Fruit fly (Drosophila melanogaster): Measurements from ENCODE around the gene CG15695.

CG15695 gene

dm6 chr3R:20816008-20816407 is 25.9 kb upstream of the CG15695 start, which contains the start of gene Fancd2 (continued):
- TF ChIP-seq Dll (GFP tag; IDR thresholded peaks at IDR 0.05; ENCODE audit: partially characterized antibody) (peak; percentile 73), Ets97D (GFP tag; optimal IDR thresholded peaks at IDR 0.05) (peak; percentile 53), emc (GFP tag; optimal IDR thresholded peaks at IDR 0.05) (no peak), bsh (GFP tag; optimal IDR thresholded peaks at IDR 0.05) (no peak), ems (GFP tag; optimal IDR thresholded peaks at IDR 0.05) (no peak), eyg (GFP tag; optimal IDR thresholded peaks at IDR 0.05) (no peak), aop (GFP tag; IDR thresholded peaks at IDR 0.05) (no peak), Dref (GFP tag; IDR thresholded peaks at IDR 0.05) (peak; percentile 80), CG2712 (tag; optimal IDR thresholded peaks at IDR 0.05) (no peak), salm (tag; optimal IDR thresholded peaks at IDR 0.05) (no peak), sens (GFP tag) (peak; percentile 1), Asciz (GFP tag; optimal IDR thresholded peaks at IDR 0.05) (no peak), CG17359 (tag; optimal IDR thresholded peaks at IDR 0.05) (no peak), unpg (GFP tag; optimal IDR thresholded peaks at IDR 0.05) (no peak), BEAF-32 (GFP tag; optimal IDR thresholded peaks at IDR 0.05) (peak; percentile 72), CG8089 (GFP tag; optimal IDR thresholded peaks at IDR 0.05) (no peak), B-H2 (GFP tag; optimal IDR thresholded peaks at IDR 0.05) (no peak), maf-S (GFP tag; optimal IDR thresholded peaks at IDR 0.05) (no peak), ewg (GFP tag; optimal IDR thresholded peaks at IDR 0.05) (no peak), CTCF (GFP tag; optimal IDR thresholded peaks at IDR 0.05) (peak; percentile 10), CG15011 (GFP tag; optimal IDR thresholded peaks at IDR 0.05) (no peak), CG12071 (GFP tag; optimal IDR thresholded peaks at IDR 0.05) (no peak), sna (GFP tag; IDR thresholded peaks at IDR 0.05; ENCODE audit: partially characterized antibody) (peak; percentile 58; the same call in 1 of the 2 replicates), CG10209 (GFP tag; optimal IDR thresholded peaks at IDR 0.05) (no peak), Atf3 (GFP tag; optimal IDR thresholded peaks at IDR 0.05) (no peak), scrt (GFP tag; optimal IDR thresholded peaks at IDR 0.05) (no peak), bbx (GFP tag; IDR thresholded peaks at IDR 0.05; ENCODE audit: partially characterized antibody) (peak; percentile 56; the same call in 1 of the 2 replicates), Scr (GFP tag; IDR thresholded peaks at IDR 0.05; ENCODE audit: partially characterized antibody) (no peak; the same call in 1 of the 2 replicates), fd96Cb (tag; optimal IDR thresholded peaks at IDR 0.05) (no peak), CG9797 (GFP tag; optimal IDR thresholded peaks at IDR 0.05) (peak; percentile 74), CG34224 (GFP tag; IDR thresholded peaks at IDR 0.05; ENCODE audit: partially characterized antibody) (peak; percentile 68), dpn (GFP tag; optimal IDR thresholded peaks at IDR 0.05) (no peak), CG10274 (GFP tag; optimal IDR thresholded peaks at IDR 0.05) (no peak), HHEX (GFP tag; optimal IDR thresholded peaks at IDR 0.05) (no peak), CG13775 (GFP tag; optimal IDR thresholded peaks at IDR 0.05) (no peak), Blimp-1 (GFP tag; optimal IDR thresholded peaks at IDR 0.05) (no peak), amos (GFP tag; IDR thresholded peaks at IDR 0.05; ENCODE audit: partially characterized antibody) (peak; percentile 72), seq (GFP tag; IDR thresholded peaks at IDR 0.05) (no peak), CG3847 (GFP tag; IDR thresholded peaks at IDR 0.05) (no peak), CG11247 (GFP tag; IDR thresholded peaks at IDR 0.05) (no peak), CG13287 (GFP tag; IDR thresholded peaks at IDR 0.05; ENCODE audit: partially characterized antibody) (peak; percentile 79), Bgb (GFP tag; IDR thresholded peaks at IDR 0.05; ENCODE audit: partially characterized antibody) (peak; percentile 79), CG2120 (GFP tag; optimal IDR thresholded peaks at IDR 0.05) (no peak), CG33557 (GFP tag; optimal IDR thresholded peaks at IDR 0.05) (no peak), zen2 (GFP tag; IDR thresholded peaks at IDR 0.05; ENCODE audit: partially characterized antibody) (no peak; the same call in 2 of the 3 replicates), knrl (GFP tag; IDR thresholded peaks at IDR 0.05; ENCODE audit: partially characterized antibody) (peak; percentile 70), Dp (GFP tag; optimal IDR thresholded peaks at IDR 0.05) (peak; percentile 89), CG1024 (GFP tag; IDR thresholded peaks at IDR 0.05) (no peak), sim (GFP tag; IDR thresholded peaks at IDR 0.05) (no peak), trem (tag; optimal IDR thresholded peaks at IDR 0.05) (peak; percentile 49)
